Fruit fly (Drosophila melanogaster) whole organism, adult: ENCODE data around the gene CG13398.
A peak's percentile ranks its signal among the peaks of the same experiment; 100 is the strongest.

Experiments used
- CG11617 ChIP-seq: fragments of 200-800 bp; sonication (Bioruptor generic); optimal IDR thresholded peaks from 2 replicates; lab custom pipeline; 2017; ENCODE audit warnings: mild to moderate bottlenecking, missing biosample characterization, missing genetic modification reagents, missing genetic modification characterization
- CG1620 ChIP-seq: fragments of 200-800 bp; sonication (Bioruptor generic); optimal IDR thresholded peaks from 2 replicates; lab custom pipeline; 2016; ENCODE audit warnings: missing biosample characterization, missing genetic modification characterization
- CG33017 ChIP-seq: fragments of 200-800 bp; sonication (Bioruptor generic); optimal IDR thresholded peaks from 2 replicates; lab custom pipeline; 2018; ENCODE audit warnings: missing biosample characterization, mild to moderate bottlenecking, missing genetic modification characterization, moderate library complexity
- CG5204 ChIP-seq: fragments of 200-800 bp; sonication (Bioruptor generic); optimal IDR thresholded peaks from 2 replicates; lab custom pipeline; 2016; ENCODE audit warnings: missing biosample characterization, missing genetic modification characterization
- CG7045 ChIP-seq: fragments of 200-800 bp; sonication (Bioruptor generic); optimal IDR thresholded peaks from 2 replicates; lab custom pipeline; 2017; ENCODE audit warnings: missing biosample characterization, mild to moderate bottlenecking, missing genetic modification characterization
- Clk ChIP-seq: fragments of 200-800 bp; sonication (Bioruptor generic); optimal IDR thresholded peaks from 2 replicates; lab custom pipeline; 2017; ENCODE audit warnings: missing biosample characterization, missing genetic modification characterization
- Crg-1 ChIP-seq: fragments of 200-800 bp; sonication (Bioruptor generic); optimal IDR thresholded peaks from 2 replicates; lab custom pipeline; 2016; ENCODE audit warnings: missing biosample characterization, missing genetic modification characterization
- Hr96 ChIP-seq: fragments of 200-800 bp; sonication (Bioruptor generic); optimal IDR thresholded peaks from 2 replicates; lab custom pipeline; 2016; ENCODE audit warnings: missing biosample characterization, missing genetic modification characterization
- Mnt ChIP-seq: fragments of 200-800 bp; sonication (Bioruptor generic); optimal IDR thresholded peaks from 2 replicates; lab custom pipeline; 2016; ENCODE audit warnings: missing biosample characterization, mild to moderate bottlenecking, missing genetic modification characterization
- bab1 ChIP-seq: fragments of 200-800 bp; sonication (Bioruptor generic); optimal IDR thresholded peaks from 3 replicates; lab custom pipeline; 2019; ENCODE audit warnings: missing biosample characterization, mild to moderate bottlenecking, missing genetic modification characterization, moderate library complexity
- cic ChIP-seq: fragments of 200-800 bp; sonication (Bioruptor generic); optimal IDR thresholded peaks from 2 replicates; lab custom pipeline; 2017; ENCODE audit warnings: missing biosample characterization, mild to moderate bottlenecking, missing genetic modification characterization, moderate library complexity
- ovo ChIP-seq: fragments of 200-800 bp; sonication (Bioruptor generic); optimal IDR thresholded peaks from 2 replicates; lab custom pipeline; 2016; ENCODE audit warnings: missing biosample characterization, missing genetic modification characterization
- pad ChIP-seq: fragments of 200-800 bp; sonication (Bioruptor generic); optimal IDR thresholded peaks from 3 replicates; lab custom pipeline; 2017; ENCODE audit warnings: missing biosample characterization, missing genetic modification characterization, mild to moderate bottlenecking, moderate library complexity, missing genetic modification reagents

DNA sequence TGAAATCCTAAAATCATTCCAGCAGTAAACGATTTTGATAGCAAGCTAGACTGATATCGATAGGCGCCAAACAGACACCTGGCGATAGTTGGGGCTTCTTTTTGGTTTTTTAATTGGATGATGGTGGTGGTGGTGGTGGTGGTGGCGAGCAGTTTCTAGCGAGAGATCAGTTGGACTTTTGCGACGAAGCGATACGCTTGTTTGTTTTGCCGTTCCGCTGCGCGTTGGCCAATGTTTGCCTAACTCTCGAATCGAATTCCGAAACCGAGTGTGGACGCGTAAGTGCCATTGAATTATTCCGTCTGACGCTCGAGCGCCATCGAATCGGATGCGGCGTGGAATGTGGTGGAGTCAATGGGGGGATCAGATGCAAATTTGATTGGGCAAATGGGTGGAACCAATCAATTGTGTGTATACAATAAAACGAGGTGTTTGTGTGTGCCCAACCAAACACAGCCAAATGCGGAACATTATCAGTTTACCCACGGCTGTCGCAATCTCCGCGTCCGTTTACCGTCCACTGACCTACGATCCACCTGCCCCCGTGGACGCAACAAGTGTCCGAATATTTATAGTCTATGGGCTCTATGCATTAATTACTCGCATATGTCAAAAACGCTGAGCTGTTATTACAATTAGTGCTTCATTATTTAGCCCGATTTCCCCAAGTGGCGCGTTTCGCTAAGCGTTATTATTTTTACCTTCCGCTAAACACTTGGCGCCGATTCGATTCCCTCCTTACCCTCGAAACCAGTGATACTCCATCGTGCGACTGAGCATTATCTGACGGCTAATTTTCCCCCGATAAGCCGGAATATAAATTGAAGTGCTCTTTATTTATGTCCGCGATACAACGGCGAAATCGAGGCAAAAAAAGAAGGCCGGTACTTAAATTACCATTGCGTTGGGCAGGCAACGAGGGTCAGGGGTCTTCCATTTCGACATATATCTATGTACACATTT is 44.4 kb downstream of the CG13398 start, which contains the start of gene CG17292:
- TF ChIP-seq Clk (GFP tag; lab: Kevin White, UChicago) (peak; percentile 42), CG33017 (tag; lab: Kevin White, UChicago) (peak; percentile 62), bab1 (GFP tag; lab: Kevin White, UChicago) (peak; percentile 88), cic (GFP tag; lab: Kevin White, UChicago) (peak; percentile 90), ovo (GFP tag; lab: Kevin White, UChicago) (peak; percentile 58), CG11617 (peak; percentile 70), CG1620 (peak; percentile 49), CG5204 (no peak), pad (GFP tag; lab: Kevin White, UChicago) (peak; percentile 52), Hr96 (no peak), Crg-1 (GFP tag; lab: Kevin White, UChicago) (peak; percentile 37), Mnt (peak; percentile 81), CG7045 (no peak)
